Worm (Caenorhabditis elegans): ENCODE measurements around the gene srd-40.

The srd-40 gene

DNA sequence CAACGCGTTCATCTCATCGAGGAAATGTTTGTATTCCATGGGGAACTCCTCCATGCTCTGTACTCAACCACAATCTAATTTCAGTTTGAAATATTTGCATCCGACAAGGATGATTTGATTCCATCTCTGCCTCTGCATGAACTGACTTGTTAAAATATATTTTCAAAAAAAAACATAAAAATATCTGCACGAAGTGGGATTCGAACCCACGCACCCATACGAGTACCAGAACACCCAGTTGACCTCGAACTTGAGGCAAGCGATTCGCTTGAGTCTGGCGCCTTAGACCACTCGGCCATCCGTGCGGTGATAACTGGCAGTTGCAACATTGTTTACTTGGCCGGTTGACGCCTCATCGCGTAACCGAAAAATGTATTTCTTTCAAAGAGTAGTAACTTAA, 24.3 kb downstream of the srd-40 start (continued):
- TF ChIP-seq ceh-88 (GFP tag; IDR thresholded peaks at IDR 0.05) (no peak), aha-1 (tag; optimal IDR thresholded peaks at IDR 0.05) (no peak), ces-1 (GFP tag; optimal IDR thresholded peaks at IDR 0.05) (no peak), mep-1 (tag; optimal IDR thresholded peaks at IDR 0.05) (peak; percentile 41), dsc-1 (tag; optimal IDR thresholded peaks at IDR 0.05) (no peak), ceh-90 (tag; optimal IDR thresholded peaks at IDR 0.05) (no peak), tlp-1 (tag; optimal IDR thresholded peaks at IDR 0.05) (no peak), ets-5 (GFP tag; IDR thresholded peaks at IDR 0.05) (no peak), skn-1 (tag; optimal IDR thresholded peaks at IDR 0.05) (no peak), unc-130 (tag; optimal IDR thresholded peaks at IDR 0.05) (no peak), isw-1 (GFP tag; IDR thresholded peaks at IDR 0.05) (no peak), nhr-237 (tag; optimal IDR thresholded peaks at IDR 0.05) (no peak), Y116A8C.19 (tag; optimal IDR thresholded peaks at IDR 0.05; ENCODE audit: borderline replicate concordance) (no peak), grh-1 (GFP tag; IDR thresholded peaks at IDR 0.05) (no peak; the same call in 1 of the 2 replicates), fkh-4 (tag; optimal IDR thresholded peaks at IDR 0.05; ENCODE audit: borderline replicate concordance) (no peak), nhr-76 (tag; optimal IDR thresholded peaks at IDR 0.05) (no peak), hlh-17 (GFP tag; optimal IDR thresholded peaks at IDR 0.05; ENCODE audit: borderline replicate concordance) (no peak), lin-35 (GFP tag; optimal IDR thresholded peaks at IDR 0.05) (peak in 1 of 2 experiments; percentile 74), nhr-11 (tag; optimal IDR thresholded peaks at IDR 0.05) (no peak), sptf-1 (tag; optimal IDR thresholded peaks at IDR 0.05) (no peak), nhr-77 (tag; optimal IDR thresholded peaks at IDR 0.05) (peak; percentile 5), unc-98 (GFP tag; IDR thresholded peaks at IDR 0.05) (no peak), ztf-11 (tag; optimal IDR thresholded peaks at IDR 0.05) (no peak), C16A3.4 (tag; optimal IDR thresholded peaks at IDR 0.05) (peak; percentile 63), lin-39 (tag; optimal IDR thresholded peaks at IDR 0.05) (no peak), blmp-1 (tag; optimal IDR thresholded peaks at IDR 0.05) (no peak), aly-2 (tag; optimal IDR thresholded peaks at IDR 0.05) (no peak), lin-15B (tag; optimal IDR thresholded peaks at IDR 0.05) (no peak), unc-62 (GFP tag; optimal IDR thresholded peaks at IDR 0.05) (no peak), fkh-8 (tag; optimal IDR thresholded peaks at IDR 0.05) (no peak), snu-23 (GFP tag; optimal IDR thresholded peaks at IDR 0.05) (peak; percentile 72), nhr-85 (tag) (peak; percentile 80), nhr-12 (tag; optimal IDR thresholded peaks at IDR 0.05) (no peak), snpc-4 (tag; optimal IDR thresholded peaks at IDR 0.05) (no peak), jun-1 (tag; optimal IDR thresholded peaks at IDR 0.05) (no peak), C04F5.9 (tag; optimal IDR thresholded peaks at IDR 0.05) (no peak), nhr-19 (GFP tag; conservative IDR thresholded peaks at IDR 0.05) (peak; percentile 69), lin-14 (GFP tag; optimal IDR thresholded peaks at IDR 0.05) (peak; percentile 36), zag-1 (tag; optimal IDR thresholded peaks at IDR 0.05) (no peak)

DNA sequence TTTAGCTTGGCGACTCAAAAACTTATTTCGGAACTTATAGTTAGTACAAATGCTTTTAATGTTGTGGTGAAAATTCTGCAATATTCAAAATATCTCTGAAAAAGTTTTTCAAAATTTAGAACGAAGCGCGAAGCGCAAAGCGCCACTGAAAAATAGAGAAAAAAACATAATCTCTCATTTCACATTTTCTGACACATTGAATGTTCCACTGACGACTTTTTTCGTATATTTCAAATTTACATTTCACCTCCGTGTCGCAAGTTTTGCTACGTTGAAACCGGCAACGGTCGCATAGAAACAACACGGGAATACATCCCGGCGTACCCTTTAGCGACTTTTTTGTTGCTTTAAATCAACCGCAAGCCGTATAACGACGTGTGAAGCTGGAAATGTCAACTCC, 24.8 kb downstream of the srd-40 start, which contains the start of gene F42F12.14:
Gene F42F12.14 (plus strand): TSS at position 301 of the 400 bp plus-strand sequence.
- TF ChIP-seq lin-39 (tag; optimal IDR thresholded peaks at IDR 0.05) (no peak), hlh-4 (tag; optimal IDR thresholded peaks at IDR 0.05) (no peak), swsn-7 (tag; optimal IDR thresholded peaks at IDR 0.05) (no peak), nhr-77 (tag; optimal IDR thresholded peaks at IDR 0.05) (no peak), alr-1 (tag; optimal IDR thresholded peaks at IDR 0.05; ENCODE audit: borderline replicate concordance) (no peak), fkh-10 (GFP tag; optimal IDR thresholded peaks at IDR 0.05) (no peak), nhr-19 (GFP tag; conservative IDR thresholded peaks at IDR 0.05) (no peak), aly-2 (tag; optimal IDR thresholded peaks at IDR 0.05) (no peak), sup-37 (GFP tag; optimal IDR thresholded peaks at IDR 0.05) (no peak), skn-1 (tag; optimal IDR thresholded peaks at IDR 0.05) (no peak), zag-1 (tag; optimal IDR thresholded peaks at IDR 0.05) (no peak), pqm-1 (tag; optimal IDR thresholded peaks at IDR 0.05) (no peak)
